Worm (Caenorhabditis elegans) whole organism, young adult: ENCODE results near the gene F15A4.10.

ENCODE experiments used
- B0035.1 ChIP-seq: sonication (generic microtip); optimal IDR thresholded peaks from 2 replicates; lab custom pipeline; 2016; ENCODE audit warnings: missing genetic modification characterization, mild to moderate bottlenecking, missing compliant biosample characterization, missing genotype, missing genetic modification reagents
- B0261.1 ChIP-seq: sonication (generic microtip); optimal IDR thresholded peaks from 2 replicates; lab custom pipeline; 2016; ENCODE audit warnings: mild to moderate bottlenecking, missing genetic modification characterization, moderate library complexity, missing compliant biosample characterization
- B0336.3 ChIP-seq: fragments of 200-800 bp; sonication (Bioruptor generic); IDR thresholded peaks from 2 replicates; pipeline ENCODE4 v1.3.6; 2022; ENCODE audit warnings: missing genetic modification characterization, missing compliant biosample characterization
- C06A6.2 ChIP-seq: fragments of 200-800 bp; sonication (Bioruptor generic); conservative IDR thresholded peaks from 2 replicates; pipeline ENCODE4 v1.3.6; 2022; ENCODE audit warnings: missing genetic modification characterization, missing compliant biosample characterization
- F33H1.4 ChIP-seq: fragments of 200-800 bp; sonication (Bioruptor generic); IDR thresholded peaks from 2 replicates; pipeline ENCODE4 v1.3.6; 2022; ENCODE audit warnings: missing genetic modification reagents, missing genetic modification characterization, missing compliant biosample characterization
- F55B11.4 ChIP-seq: sonication (generic microtip); optimal IDR thresholded peaks from 2 replicates; lab custom pipeline; 2016; ENCODE audit warnings: missing compliant biosample characterization, missing genetic modification characterization, borderline replicate concordance; ENCODE audit not compliant: insufficient read depth
- F57A8.1 ChIP-seq: fragments of 200-800 bp; sonication (Bioruptor generic); optimal IDR thresholded peaks from 2 replicates; lab custom pipeline; 2018; ENCODE audit warnings: mild to moderate bottlenecking, missing genetic modification characterization, moderate library complexity, missing compliant biosample characterization
- T26A5.8 ChIP-seq: sonication (generic microtip); optimal IDR thresholded peaks from 2 replicates; lab custom pipeline; 2016; ENCODE audit warnings: missing genetic modification characterization, missing compliant biosample characterization
- Y53F4B.3 ChIP-seq: fragments of 200-800 bp; sonication (Bioruptor generic); IDR thresholded peaks from 2 replicates; pipeline ENCODE4 v1.3.6; 2022; ENCODE audit warnings: missing genetic modification reagents, missing genetic modification characterization, missing compliant biosample characterization
- Y53G8AR.9 ChIP-seq: fragments of 200-800 bp; sonication (Bioruptor generic); conservative IDR thresholded peaks from 2 replicates; pipeline ENCODE4 v1.3.6; 2022; ENCODE audit warnings: missing genetic modification reagents, missing genetic modification characterization, missing compliant biosample characterization
- Y67H2A.10 ChIP-seq: fragments of 200-800 bp; sonication (Bioruptor generic); conservative IDR thresholded peaks from 2 replicates; pipeline ENCODE4 v1.3.6; 2022; ENCODE audit warnings: missing genetic modification reagents, missing genetic modification characterization, missing compliant biosample characterization
- Y79H2A.3 ChIP-seq: fragments of 200-800 bp; sonication (Bioruptor generic); conservative IDR thresholded peaks from 2 replicates; pipeline ENCODE4 v1.3.6; 2022; ENCODE audit warnings: missing genetic modification reagents, missing genetic modification characterization, missing compliant biosample characterization
- akir-1 ChIP-seq: fragments of 200-800 bp; sonication (Bioruptor generic); optimal IDR thresholded peaks from 2 replicates; lab custom pipeline; 2018; ENCODE audit warnings: mild to moderate bottlenecking, missing genetic modification characterization, moderate library complexity, missing compliant biosample characterization
- bed-1 ChIP-seq: fragments of 200-800 bp; sonication (Bioruptor generic); IDR thresholded peaks from 2 replicates; pipeline ENCODE4 v1.3.6; 2022; ENCODE audit warnings: missing genetic modification reagents, missing genetic modification characterization, missing compliant biosample characterization
- bed-2 ChIP-seq: fragments of 200-800 bp; sonication (Bioruptor generic); IDR thresholded peaks from 2 replicates; pipeline ENCODE4 v1.3.6; 2022; ENCODE audit warnings: missing genetic modification reagents, missing genetic modification characterization, missing compliant biosample characterization
- ccch-3 ChIP-seq: fragments of 200-800 bp; sonication (Bioruptor generic); optimal IDR thresholded peaks from 2 replicates; lab custom pipeline; 2018; ENCODE audit warnings: mild to moderate bottlenecking, missing genetic modification characterization, missing compliant biosample characterization
- cebp-2 ChIP-seq: fragments of 200-800 bp; sonication (Bioruptor generic); IDR thresholded peaks from 2 replicates; pipeline ENCODE4 v1.3.6; 2022; ENCODE audit warnings: missing genetic modification characterization, missing compliant biosample characterization
- ceh-40 ChIP-seq: fragments of 200-800 bp; sonication (Bioruptor generic); IDR thresholded peaks from 2 replicates; pipeline ENCODE4 v1.3.6; 2022; ENCODE audit warnings: missing genetic modification characterization, missing compliant biosample characterization
- ceh-58 ChIP-seq: fragments of 200-800 bp; sonication (Bioruptor generic); IDR thresholded peaks from 2 replicates; pipeline ENCODE4 v1.3.6; 2022; ENCODE audit warnings: missing genetic modification characterization, missing compliant biosample characterization
- ceh-79 ChIP-seq: sonication (generic microtip); optimal IDR thresholded peaks from 2 replicates; lab custom pipeline; 2017; ENCODE audit warnings: mild to moderate bottlenecking, missing genetic modification characterization, missing compliant biosample characterization
- ceh-91 ChIP-seq: fragments of 200-800 bp; sonication (Bioruptor generic); IDR thresholded peaks from 2 replicates; pipeline ENCODE4 v1.3.6; 2022; ENCODE audit warnings: missing genetic modification reagents, missing genetic modification characterization, missing compliant biosample characterization
- egrh-3 ChIP-seq: fragments of 200-800 bp; sonication (Bioruptor generic); IDR thresholded peaks from 2 replicates; pipeline ENCODE4 v1.3.6; 2022; ENCODE audit warnings: missing genetic modification reagents, missing genetic modification characterization, missing compliant biosample characterization
- him-1 ChIP-seq: sonication (generic microtip); optimal IDR thresholded peaks from 2 replicates; lab custom pipeline; 2016; ENCODE audit warnings: missing genotype, missing genetic modification reagents, missing genetic modification characterization, missing compliant biosample characterization
- hlh-12 ChIP-seq: sonication (generic microtip); optimal IDR thresholded peaks from 2 replicates; lab custom pipeline; 2016; ENCODE audit warnings: missing genetic modification characterization, missing compliant biosample characterization
- lin-35 ChIP-seq, 3 experiments: fragments of 150-350 bp in 2 of 3; sonication (generic microtip) in 1 of 3; optimal IDR thresholded peaks; 2 replicates each; lab custom pipeline; 2014 to 2018; ENCODE audit warnings: missing biosample characterization in 3 of 3, missing genetic modification characterization in 3 of 3, missing genetic modification reagents in 3 of 3
- lin-40 ChIP-seq: sonication (generic microtip); optimal IDR thresholded peaks from 2 replicates; lab custom pipeline; 2016; ENCODE audit warnings: missing genetic modification characterization, mild to moderate bottlenecking, missing compliant biosample characterization, missing genotype, missing genetic modification reagents
- lir-1 ChIP-seq: fragments of 200-800 bp; sonication (Bioruptor generic); conservative IDR thresholded peaks from 2 replicates; pipeline ENCODE4 v1.3.6; 2022; ENCODE audit warnings: missing genetic modification reagents, missing genetic modification characterization, missing compliant biosample characterization
- lsl-1 ChIP-seq: fragments of 200-800 bp; sonication (Bioruptor generic); optimal IDR thresholded peaks from 2 replicates; lab custom pipeline; 2018; ENCODE audit warnings: mild to moderate bottlenecking, missing genetic modification characterization, moderate library complexity, missing compliant biosample characterization
- mcd-1 ChIP-seq: fragments of 200-800 bp; sonication (Bioruptor generic); IDR thresholded peaks from 2 replicates; pipeline ENCODE4 v1.3.6; 2022; ENCODE audit warnings: missing genetic modification reagents, missing genetic modification characterization, missing compliant biosample characterization
- nfya-2 ChIP-seq: fragments of 200-800 bp; sonication (Bioruptor generic); IDR thresholded peaks from 2 replicates; pipeline ENCODE4 v1.3.6; 2022; ENCODE audit warnings: missing genetic modification reagents, missing genetic modification characterization, missing compliant biosample characterization
- nhr-120 ChIP-seq: fragments of 200-800 bp; sonication (Bioruptor generic); IDR thresholded peaks from 2 replicates; pipeline ENCODE4 v1.3.6; 2022; ENCODE audit warnings: missing genetic modification characterization, missing compliant biosample characterization
- nhr-179 ChIP-seq: sonication (generic microtip); optimal IDR thresholded peaks from 2 replicates; lab custom pipeline; 2016; ENCODE audit warnings: mild to moderate bottlenecking, missing genetic modification characterization, missing compliant biosample characterization
- pbrm-1 ChIP-seq: fragments of 200-800 bp; sonication (Bioruptor generic); IDR thresholded peaks from 2 replicates; pipeline ENCODE4 v1.3.6; 2022; ENCODE audit warnings: missing genetic modification reagents, missing genetic modification characterization, missing compliant biosample characterization
- sea-2 ChIP-seq: fragments of 200-800 bp; sonication (Bioruptor generic); IDR thresholded peaks from 2 replicates; pipeline ENCODE4 v1.3.6; 2022; ENCODE audit warnings: missing genetic modification characterization, missing compliant biosample characterization
- tbp1 ChIP-seq: fragments of 200-800 bp; sonication (Bioruptor generic); optimal IDR thresholded peaks from 2 replicates; lab custom pipeline; 2018; ENCODE audit warnings: mild to moderate bottlenecking, missing genetic modification characterization, missing compliant biosample characterization
- unc-62 ChIP-seq: fragments of 150-350 bp; optimal IDR thresholded peaks from 2 replicates; lab custom pipeline; 2014; ENCODE audit warnings: missing biosample characterization, missing genetic modification reagents, missing genetic modification characterization

The F15A4.10 gene

ce11 chrII:12514620-12515019 is 29.7 kb upstream of the F15A4.10 start, which contains the start of gene srh-69:
Gene srh-69 (minus strand): TSS chrII:12514720.
- TF ChIP-seq unc-62 (GFP tag; lab: Kevin White, UChicago) (no peak), ceh-91 (no peak)

ce11 chrII:12511866-12512265 is 26.9 kb upstream of the F15A4.10 start, which contains the start of gene srh-73:
Gene srh-73 (plus strand): TSS chrII:12512166.
- TF ChIP-seq lir-1 (GFP tag; lab: Robert Waterston, UW) (no peak), ceh-91 (no peak), T26A5.8 (tag; lab: Kevin White, UChicago) (no peak), nfya-2 (no peak), ccch-3 (no peak), Y67H2A.10 (GFP tag; lab: Robert Waterston, UW) (no peak)

ce11 chrII:12508650-12509049 is 23.7 kb upstream of the F15A4.10 start, which contains the start of gene srh-67:
Gene srh-67 (plus strand): TSS chrII:12508950.
- TF ChIP-seq Y53G8AR.9 (GFP tag; lab: Robert Waterston, UW): no peak
- no peak for TF ChIP-seq ceh-40 (GFP tag; lab: Robert Waterston, UW)
- TF ChIP-seq Y79H2A.3 (GFP tag; lab: Robert Waterston, UW): no peak
- TF ChIP-seq B0261.1 (tag; lab: Kevin White, UChicago): no peak
- no peak for TF ChIP-seq tbp1
- TF ChIP-seq akir-1 (GFP tag; lab: Kevin White, UChicago): no peak
- no peak for TF ChIP-seq pbrm-1 (GFP tag; lab: Robert Waterston, UW)
- no peak for TF ChIP-seq sea-2
- no peak for TF ChIP-seq ceh-79 (tag; lab: Kevin White, UChicago)
- TF ChIP-seq F55B11.4 (tag; lab: Kevin White, UChicago): no peak
- no peak for TF ChIP-seq egrh-3
- TF ChIP-seq F33H1.4 (GFP tag; lab: Robert Waterston, UW): no peak
- TF ChIP-seq lin-40: no peak
- TF ChIP-seq B0035.1 (tag; lab: Kevin White, UChicago): no peak
- no peak for TF ChIP-seq Y53F4B.3 (GFP tag; lab: Robert Waterston, UW)
- no peak for TF ChIP-seq bed-1 (GFP tag; lab: Robert Waterston, UW)
- no peak for TF ChIP-seq mcd-1

- TF ChIP-seq lin-35 (GFP tag; optimal IDR thresholded peaks at IDR 0.05; lab: Kevin White, UChicago): no peak
Observed at ce11 chrII:12507038-12507437, 22.1 kb upstream of the F15A4.10 start, which contains the start of gene srh-68. Gene srh-68 (plus strand): TSS chrII:12507338.

ce11 chrII:12506511-12506910 is 21.6 kb upstream of the F15A4.10 start:
- TF ChIP-seq F57A8.1 (no peak), lsl-1 (no peak), hlh-12 (tag; lab: Kevin White, UChicago) (no peak), B0035.1 (tag; lab: Kevin White, UChicago) (no peak), cebp-2 (GFP tag; lab: Robert Waterston, UW) (no peak), mcd-1 (no peak), him-1 (tag; lab: Kevin White, UChicago) (no peak), C06A6.2 (no peak), nhr-120 (GFP tag; lab: Robert Waterston, UW) (no peak), B0336.3 (GFP tag; lab: Robert Waterston, UW) (no peak), bed-2 (GFP tag; lab: Robert Waterston, UW) (no peak), nhr-179 (tag; lab: Kevin White, UChicago) (no peak), ceh-58 (GFP tag; lab: Robert Waterston, UW) (no peak)
